Fruit fly (Drosophila melanogaster): ENCODE measurements around the gene Cp15.

DNA sequence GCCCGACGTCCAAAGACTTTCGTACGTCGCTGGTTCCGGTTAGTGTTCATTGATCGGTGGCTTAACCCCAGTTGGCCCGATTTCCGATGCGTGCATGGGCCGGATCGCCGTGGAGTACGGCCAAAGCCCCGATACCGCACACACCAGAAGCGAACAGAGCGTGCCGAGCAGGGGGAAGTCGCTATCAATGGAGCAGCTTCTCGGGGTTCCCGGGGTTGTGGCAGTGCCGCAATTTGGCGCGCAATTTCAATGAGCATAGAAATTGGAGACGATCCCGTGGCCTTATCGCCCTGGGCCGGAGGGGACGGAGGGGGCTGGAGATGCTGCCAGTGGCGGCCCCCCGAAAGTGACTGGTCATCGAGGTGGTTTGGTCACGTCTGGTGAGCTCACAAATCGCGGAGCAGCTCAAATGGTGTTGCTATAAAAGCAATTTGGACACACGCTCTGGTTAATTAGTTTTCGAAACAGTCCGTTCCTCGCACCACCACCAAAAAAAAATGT is 3.3 kb downstream of the Cp15 start, which contains the start of gene Cp16:
- TF ChIP-seq CG8478 (optimal IDR thresholded peaks at IDR 0.05) (no peak), psq (optimal IDR thresholded peaks at IDR 0.05) (no peak)

Measured in whole organism.